Worm (Caenorhabditis elegans) whole organism, mixed stage, embryonic: ENCODE data around the gene vab-3.

Source experiments
- M03D4.4 ChIP-seq: sonication (generic microtip); optimal IDR thresholded peaks from 2 replicates; lab custom pipeline; 2017; ENCODE audit warnings: mild to moderate bottlenecking, missing genetic modification characterization, missing compliant biosample characterization
- bed-3 ChIP-seq: fragments of 200-800 bp; sonication (Bioruptor generic); optimal IDR thresholded peaks from 3 replicates; lab custom pipeline; 2018; ENCODE audit warnings: mild to moderate bottlenecking, missing genetic modification characterization, moderate library complexity, missing compliant biosample characterization
- blmp-1 ChIP-seq: fragments of 150-350 bp; optimal IDR thresholded peaks from 2 replicates; lab custom pipeline; 2014; ENCODE audit warnings: missing biosample characterization, missing genetic modification characterization
- ceh-39 ChIP-seq: fragments of 150-350 bp; optimal IDR thresholded peaks from 2 replicates; lab custom pipeline; 2014; ENCODE audit warnings: missing biosample characterization, missing genetic modification characterization
- ceh-43 ChIP-seq: fragments of 200-800 bp; sonication (Bioruptor generic); optimal IDR thresholded peaks from 2 replicates; lab custom pipeline; 2018; ENCODE audit warnings: mild to moderate bottlenecking, missing genetic modification characterization, moderate library complexity, missing compliant biosample characterization
- ceh-83 ChIP-seq: fragments of 200-800 bp; sonication (Bioruptor generic); optimal IDR thresholded peaks from 2 replicates; lab custom pipeline; 2018; ENCODE audit warnings: mild to moderate bottlenecking, missing genetic modification characterization, missing compliant biosample characterization
- ces-1 ChIP-seq: fragments of 150-350 bp; optimal IDR thresholded peaks from 2 replicates; lab custom pipeline; 2014; ENCODE audit warnings: missing biosample characterization, missing genetic modification reagents, missing genetic modification characterization
- cnd-1 ChIP-seq: fragments of 200-800 bp; sonication (Bioruptor generic); optimal IDR thresholded peaks from 2 replicates; lab custom pipeline; 2018; ENCODE audit warnings: mild to moderate bottlenecking, missing genetic modification characterization, missing compliant biosample characterization
- elt-1 ChIP-seq: sonication (generic microtip); optimal IDR thresholded peaks from 2 replicates; lab custom pipeline; 2017; ENCODE audit warnings: missing genetic modification characterization, mild to moderate bottlenecking, missing compliant biosample characterization, antibody characterized with exemption, moderate library complexity, borderline replicate concordance; ENCODE audit not compliant: insufficient read depth
- elt-3 ChIP-seq: fragments of 150-350 bp; optimal IDR thresholded peaks from 2 replicates; lab custom pipeline; 2014; ENCODE audit warnings: missing biosample characterization, missing genetic modification characterization
- flh-1 ChIP-seq: fragments of 200-800 bp; sonication (Bioruptor generic); optimal IDR thresholded peaks from 2 replicates; lab custom pipeline; 2018; ENCODE audit warnings: mild to moderate bottlenecking, missing genetic modification characterization, moderate library complexity, missing compliant biosample characterization
- ham-2 ChIP-seq: fragments of 200-800 bp; sonication (Bioruptor generic); optimal IDR thresholded peaks from 2 replicates; lab custom pipeline; 2018; ENCODE audit warnings: mild to moderate bottlenecking, missing genetic modification characterization, missing compliant biosample characterization
- hlh-1 ChIP-seq: fragments of 150-350 bp; optimal IDR thresholded peaks from 2 replicates; lab custom pipeline; 2014; ENCODE audit warnings: missing biosample characterization, missing genetic modification reagents, missing genetic modification characterization
- lin-13 ChIP-seq: fragments of 150-350 bp; optimal IDR thresholded peaks from 2 replicates; lab custom pipeline; 2014; ENCODE audit warnings: missing biosample characterization, missing genetic modification characterization
- lsy-2 ChIP-seq: fragments of 150-350 bp; optimal IDR thresholded peaks from 2 replicates; lab custom pipeline; 2014; ENCODE audit warnings: missing biosample characterization, missing genetic modification characterization
- mep-1 ChIP-seq: fragments of 150-350 bp; optimal IDR thresholded peaks from 2 replicates; lab custom pipeline; 2017; ENCODE audit warnings: missing biosample characterization, missing genetic modification reagents, missing genetic modification characterization, inconsistent platforms
- mls-2 ChIP-seq: sonication (generic microtip); optimal IDR thresholded peaks from 2 replicates; lab custom pipeline; 2016; ENCODE audit warnings: mild to moderate bottlenecking, missing genetic modification characterization, moderate library complexity, missing compliant biosample characterization
- nhr-12 ChIP-seq: fragments of 150-350 bp; optimal IDR thresholded peaks from 2 replicates; lab custom pipeline; 2014; ENCODE audit warnings: missing biosample characterization, missing genetic modification characterization
- nhr-2 ChIP-seq: fragments of 150-350 bp; optimal IDR thresholded peaks from 2 replicates; lab custom pipeline; 2014; ENCODE audit warnings: missing biosample characterization, missing genetic modification characterization
- nhr-237 ChIP-seq: fragments of 150-350 bp; optimal IDR thresholded peaks from 2 replicates; lab custom pipeline; 2014; ENCODE audit warnings: missing biosample characterization, missing genetic modification characterization
- nhr-76 ChIP-seq: sonication (generic microtip); optimal IDR thresholded peaks from 2 replicates; lab custom pipeline; 2017; ENCODE audit warnings: missing biosample characterization, missing genetic modification characterization
- pha-4 ChIP-seq: fragments of 150-350 bp; optimal IDR thresholded peaks from 2 replicates; lab custom pipeline; 2018; ENCODE audit warnings: missing biosample characterization, missing genetic modification reagents, missing genetic modification characterization
- sem-2 ChIP-seq: fragments of 200-800 bp; sonication (Bioruptor generic); optimal IDR thresholded peaks from 2 replicates; lab custom pipeline; 2018; ENCODE audit warnings: mild to moderate bottlenecking, missing genetic modification characterization, missing compliant biosample characterization
- snpc-4 ChIP-seq: fragments of 150-350 bp; optimal IDR thresholded peaks from 2 replicates; lab custom pipeline; 2014; ENCODE audit warnings: missing biosample characterization, missing genetic modification characterization
- sptf-1 ChIP-seq: sonication (generic microtip); optimal IDR thresholded peaks from 2 replicates; lab custom pipeline; 2017; ENCODE audit warnings: mild to moderate bottlenecking, missing genetic modification characterization, moderate library complexity, missing compliant biosample characterization
- tbx-8 ChIP-seq: fragments of 200-800 bp; sonication (Bioruptor generic); optimal IDR thresholded peaks from 2 replicates; lab custom pipeline; 2018; ENCODE audit warnings: mild to moderate bottlenecking, missing genetic modification characterization, moderate library complexity, missing compliant biosample characterization
- unc-120 ChIP-seq: sonication (generic microtip); optimal IDR thresholded peaks from 2 replicates; lab custom pipeline; 2017; ENCODE audit warnings: missing genetic modification characterization, missing compliant biosample characterization; ENCODE audit not compliant: poor library complexity, severe bottlenecking
- unc-39 ChIP-seq: fragments of 150-350 bp; optimal IDR thresholded peaks from 2 replicates; lab custom pipeline; 2014; ENCODE audit warnings: missing biosample characterization, missing genetic modification characterization
- unc-62 ChIP-seq: fragments of 150-350 bp; optimal IDR thresholded peaks from 2 replicates; lab custom pipeline; 2014; ENCODE audit warnings: missing biosample characterization, missing genetic modification reagents, missing genetic modification characterization
- zip-8 ChIP-seq: fragments of 150-350 bp; optimal IDR thresholded peaks from 2 replicates; lab custom pipeline; 2014; ENCODE audit warnings: missing biosample characterization, missing genetic modification characterization
- ztf-11 ChIP-seq: fragments of 150-350 bp; optimal IDR thresholded peaks from 2 replicates; lab custom pipeline; 2014; ENCODE audit warnings: missing biosample characterization, missing genetic modification characterization

vab-3 gene

DNA sequence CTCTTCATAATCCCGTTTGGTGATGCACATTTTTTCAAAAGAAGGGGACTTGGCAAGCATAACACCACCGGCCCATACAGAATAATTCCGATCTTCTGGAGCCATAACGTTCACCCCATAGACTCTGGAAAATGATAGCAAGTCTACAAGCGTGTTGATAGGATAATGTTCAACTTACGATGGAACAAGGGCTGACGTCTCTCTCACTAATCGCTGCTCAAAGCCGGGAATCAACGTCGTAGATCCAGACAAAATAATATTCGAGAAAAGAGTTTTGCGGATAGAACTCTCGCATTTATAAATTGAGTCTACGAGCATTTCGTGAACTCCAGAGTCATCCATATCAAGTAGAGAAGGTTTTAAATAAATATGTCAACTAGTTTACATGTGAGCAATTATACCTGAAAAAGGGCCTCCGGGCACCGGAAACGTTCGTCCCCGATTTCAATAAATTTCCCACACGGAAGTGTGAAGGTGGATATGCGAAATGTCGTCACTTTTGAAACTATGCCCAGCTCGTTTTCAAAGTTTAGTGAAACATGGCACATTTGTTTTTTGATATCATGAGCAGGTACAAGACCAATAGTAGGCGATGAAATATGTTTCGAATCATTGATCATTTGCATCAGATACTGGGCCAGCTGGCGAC, 7.7 kb upstream of the vab-3 start:
- TF ChIP-seq snpc-4 (no peak), elt-3 (no peak)

DNA sequence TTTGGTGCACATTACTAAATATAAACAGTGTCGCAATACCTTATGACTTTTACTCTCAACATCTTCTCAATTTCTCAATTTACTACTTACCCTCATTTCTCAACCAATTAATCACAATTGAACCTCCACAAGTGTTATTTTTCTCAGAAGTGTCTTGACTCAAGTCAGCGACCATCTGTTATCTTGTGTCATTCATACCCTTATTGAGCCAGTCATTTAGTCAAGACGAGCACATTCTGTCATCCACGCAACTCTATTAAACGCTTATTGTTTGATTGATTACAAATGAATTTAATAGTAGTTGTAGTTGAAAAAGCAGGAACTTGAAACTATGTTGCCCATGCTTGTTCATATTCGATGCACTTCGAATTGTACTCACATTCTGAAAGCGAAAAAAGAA, 3.7 kb downstream of the vab-3 start:
- TF ChIP-seq nhr-76 (tag; lab: Kevin White, UChicago) (no peak), nhr-2 (tag; lab: Kevin White, UChicago) (peak; percentile 69), flh-1 (GFP tag; lab: Kevin White, UChicago) (no peak), M03D4.4 (tag; lab: Kevin White, UChicago) (no peak), mls-2 (tag; lab: Kevin White, UChicago) (no peak), ces-1 (peak; percentile 15), sem-2 (GFP tag; lab: Kevin White, UChicago) (no peak), nhr-237 (no peak), pha-4 (tag; lab: Kevin White, UChicago) (no peak), blmp-1 (tag; lab: Kevin White, UChicago) (no peak), unc-62 (GFP tag; lab: Kevin White, UChicago) (no peak), lsy-2 (no peak), mep-1 (no peak), cnd-1 (peak; percentile 74)

DNA sequence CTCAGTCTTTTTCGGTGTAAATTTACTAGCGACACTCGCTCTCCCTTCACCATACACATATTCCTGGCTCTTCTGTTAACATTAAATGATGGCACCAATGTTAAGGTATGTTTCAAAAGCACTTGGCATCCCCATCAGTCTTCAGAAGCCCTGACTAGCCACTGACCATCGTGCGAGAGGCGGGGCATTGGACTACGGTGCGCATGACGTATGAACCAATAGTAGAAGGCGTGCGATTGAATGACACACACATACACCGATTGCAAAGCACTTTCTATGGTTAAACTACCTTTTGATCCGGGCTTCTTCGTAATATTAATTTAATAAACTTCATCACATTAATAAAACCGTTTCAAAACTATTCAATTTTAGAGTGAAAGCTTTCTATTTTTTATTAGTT, 5.5 kb downstream of the vab-3 start:
- TF ChIP-seq unc-120 (tag; lab: Kevin White, UChicago) (no peak), lsy-2 (peak; percentile 85)

DNA sequence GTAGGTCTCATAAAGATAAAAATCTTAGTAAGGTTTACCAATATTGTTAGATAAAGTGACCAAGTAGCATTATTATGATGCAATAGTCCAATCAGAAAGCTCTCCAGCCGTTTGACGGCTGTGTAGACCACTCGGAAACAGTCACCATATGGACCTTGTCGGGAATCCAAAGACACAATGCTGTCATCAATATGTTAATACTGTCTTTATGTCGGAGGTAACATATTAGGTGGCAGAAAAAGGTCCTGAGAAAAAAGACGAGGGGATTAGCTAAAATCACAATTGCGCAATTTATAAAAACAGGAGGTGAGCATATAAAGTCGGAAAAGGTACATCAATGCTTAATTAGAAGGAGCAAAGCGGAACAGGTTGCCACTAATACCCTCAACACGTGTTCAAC, 8.3 kb downstream of the vab-3 start:
- TF ChIP-seq sptf-1 (tag; lab: Kevin White, UChicago), result no peak
- TF ChIP-seq tbx-8 (GFP tag; lab: Kevin White, UChicago), result no peak
- TF ChIP-seq zip-8, result peak; percentile 39
- TF ChIP-seq pha-4 (tag; lab: Kevin White, UChicago), result no peak
- TF ChIP-seq mls-2 (tag; lab: Kevin White, UChicago), result no peak
- no peak for TF ChIP-seq ztf-11 (tag; lab: Kevin White, UChicago)
- TF ChIP-seq lin-13, result no peak
- no peak for TF ChIP-seq nhr-12 (tag; lab: Kevin White, UChicago)
- TF ChIP-seq hlh-1, result no peak
- no peak for TF ChIP-seq flh-1 (GFP tag; lab: Kevin White, UChicago)
- TF ChIP-seq ceh-43 (GFP tag; lab: Kevin White, UChicago), result no peak
- TF ChIP-seq cnd-1, result peak; percentile 54
- TF ChIP-seq unc-62 (GFP tag; lab: Kevin White, UChicago), result peak; percentile 8
- TF ChIP-seq unc-39 (tag; lab: Kevin White, UChicago), result no peak
- TF ChIP-seq bed-3 (GFP tag; lab: Kevin White, UChicago), result no peak
- TF ChIP-seq nhr-2 (tag; lab: Kevin White, UChicago), result peak; percentile 83
- no peak for TF ChIP-seq snpc-4
- TF ChIP-seq nhr-237, result no peak
- TF ChIP-seq ceh-83, result no peak
- no peak for TF ChIP-seq ceh-39 (tag; lab: Kevin White, UChicago)
- TF ChIP-seq M03D4.4 (tag; lab: Kevin White, UChicago), result no peak
- TF ChIP-seq ces-1, result no peak
- peak; percentile 46 for TF ChIP-seq elt-1 (tag; lab: Kevin White, UChicago)
- TF ChIP-seq sem-2 (GFP tag; lab: Kevin White, UChicago), result no peak

DNA sequence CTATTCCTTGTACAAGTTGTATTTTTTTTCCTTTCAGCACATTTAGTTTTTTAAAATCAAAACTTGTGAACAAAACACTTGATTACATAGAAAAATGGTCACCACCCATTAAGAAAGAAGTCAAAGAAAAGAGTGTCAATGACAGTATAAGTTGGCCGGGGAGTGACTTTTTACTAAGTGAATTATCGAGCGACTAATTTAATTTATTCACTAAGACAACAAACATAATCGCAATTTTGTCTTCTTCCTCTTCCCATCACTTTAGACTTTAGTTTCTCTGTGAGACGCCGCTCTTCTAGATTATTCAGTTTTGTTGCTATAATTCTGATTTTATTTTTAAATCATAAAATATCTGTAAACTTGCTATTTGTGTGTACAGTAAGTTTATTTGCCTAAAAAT, 14.4 kb downstream of the vab-3 start:
- TF ChIP-seq ces-1, result peak; percentile 5
- TF ChIP-seq flh-1 (GFP tag; lab: Kevin White, UChicago), result no peak

DNA sequence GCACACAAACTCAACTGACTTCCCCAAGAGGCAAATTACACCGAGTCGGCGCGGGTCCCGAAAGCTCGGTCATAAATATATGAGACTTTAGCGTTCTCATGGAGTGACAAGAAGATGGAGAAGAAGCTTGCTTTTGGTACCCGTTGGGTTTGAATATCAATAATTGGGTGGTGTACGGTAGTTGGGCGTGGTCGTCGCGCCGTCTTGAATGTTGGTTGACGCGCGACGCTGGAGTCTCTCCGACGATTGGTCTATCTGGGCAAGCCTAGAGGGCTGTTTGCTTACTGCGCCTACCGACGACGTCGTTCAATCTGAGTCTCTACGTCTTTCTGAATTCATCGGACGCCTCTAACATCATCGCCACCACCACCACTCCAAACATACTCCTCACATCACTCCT, 15.1 kb downstream of the vab-3 start:
- peak; percentile 57 for TF ChIP-seq lsy-2
- peak; percentile 3 for TF ChIP-seq ham-2 (GFP tag; lab: Kevin White, UChicago)
- TF ChIP-seq unc-120 (tag; lab: Kevin White, UChicago), result no peak
